Worm (Caenorhabditis elegans): ENCODE measurements around the gene F16H6.4.

The F16H6.4 gene

DNA sequence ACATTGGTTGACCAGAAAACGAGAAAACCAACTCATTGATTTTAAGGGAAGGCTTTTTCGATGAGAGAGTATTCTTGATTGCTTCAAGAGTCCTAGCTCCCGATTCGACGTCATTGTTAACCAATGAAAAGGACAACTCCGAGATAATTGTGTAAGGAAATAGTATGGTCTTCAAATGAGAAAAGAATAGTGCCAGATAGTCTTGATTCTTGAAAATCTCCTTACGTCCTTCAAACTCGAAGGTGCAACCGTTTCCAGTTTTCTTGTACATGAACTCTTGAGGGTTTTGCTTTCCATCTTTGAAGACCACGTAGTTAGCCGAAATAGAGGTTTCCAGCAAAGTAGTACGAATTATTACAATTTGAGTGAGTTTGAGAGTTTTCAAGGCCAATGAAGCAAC lies 44.7 kb downstream of the F16H6.4 start:
- TF ChIP-seq lin-13 (GFP tag; optimal IDR thresholded peaks at IDR 0.05) (no peak), C34F6.9 (tag; optimal IDR thresholded peaks at IDR 0.05) (no peak), ama-1 (optimal IDR thresholded peaks at IDR 0.05) (no peak), snpc-4 (tag; optimal IDR thresholded peaks at IDR 0.05) (no peak), nhr-6 (tag; optimal IDR thresholded peaks at IDR 0.05) (no peak)

DNA sequence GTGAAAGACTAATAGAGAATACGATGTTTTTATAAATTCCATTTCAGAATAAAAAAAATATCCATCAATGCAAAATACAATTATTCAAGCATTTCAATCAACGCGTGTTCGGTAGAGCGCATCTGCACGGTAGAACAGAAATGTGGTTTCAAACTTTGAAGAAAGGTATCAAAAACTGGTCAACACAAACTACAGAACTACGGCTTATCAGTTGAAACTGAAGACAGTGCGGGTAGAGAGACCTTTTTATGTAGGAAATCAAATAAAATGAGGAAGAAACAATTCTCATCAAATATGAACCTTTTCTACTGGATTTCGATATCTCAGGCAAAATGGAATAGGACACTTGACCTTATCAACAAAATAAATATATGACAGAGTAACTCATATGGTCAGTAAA lies 45.9 kb downstream of the F16H6.4 start:
- TF ChIP-seq lsy-2 (tag; optimal IDR thresholded peaks at IDR 0.05) (no peak), fos-1 (tag; optimal IDR thresholded peaks at IDR 0.05) (peak; percentile 22)

DNA sequence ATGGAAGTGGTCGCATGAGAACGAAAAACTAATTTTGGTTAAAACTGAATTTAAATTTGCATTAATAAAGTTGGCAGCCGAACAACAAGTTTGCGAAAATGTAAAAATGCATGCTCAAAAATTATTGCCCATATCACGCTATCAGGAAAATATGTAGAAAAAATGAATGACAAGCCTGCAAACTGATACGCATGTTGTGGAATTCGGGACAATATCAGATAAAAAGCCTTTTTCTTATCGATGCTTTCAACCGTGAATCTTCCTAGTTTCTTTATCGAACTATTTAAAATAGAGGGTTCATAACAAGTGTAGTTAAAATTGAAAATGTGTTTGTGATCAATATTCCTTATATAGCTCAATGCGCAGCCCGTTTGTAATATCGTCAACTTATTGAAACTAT lies 47.6 kb downstream of the F16H6.4 start:
- TF ChIP-seq fos-1 (tag; optimal IDR thresholded peaks at IDR 0.05) (peak; percentile 79), aly-2 (tag; optimal IDR thresholded peaks at IDR 0.05) (no peak), unc-62 (GFP tag; optimal IDR thresholded peaks at IDR 0.05) (no peak)

DNA sequence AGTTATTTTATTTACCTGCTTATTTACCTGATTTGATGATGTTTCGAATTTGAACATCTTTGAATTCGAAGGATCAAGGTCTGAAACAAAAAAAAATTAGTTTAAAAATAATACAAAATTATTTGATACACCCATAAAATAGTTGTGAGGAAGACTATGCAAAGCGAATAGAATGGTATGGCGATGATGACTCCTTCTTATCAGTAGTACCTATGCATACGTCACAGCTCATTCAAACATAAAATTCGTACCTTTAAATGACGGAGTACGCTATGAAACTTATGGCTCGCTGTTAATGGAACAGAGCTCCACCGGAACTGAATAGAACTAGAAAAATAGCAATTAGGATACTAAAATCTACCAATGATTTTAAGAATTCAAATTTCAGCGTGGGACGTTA lies 53.7 kb downstream of the F16H6.4 start, which contains the start of gene R10E8.1:
Gene R10E8.1 (minus strand): TSS at position 178 of the 400 bp plus-strand sequence.
- no peak for TF ChIP-seq aly-2 (tag; optimal IDR thresholded peaks at IDR 0.05)
- TF ChIP-seq fos-1 (tag; optimal IDR thresholded peaks at IDR 0.05): peak; percentile 73
- TF ChIP-seq crh-2 (tag; optimal IDR thresholded peaks at IDR 0.05): peak; percentile 4
- TF ChIP-seq nhr-11 (tag; optimal IDR thresholded peaks at IDR 0.05): no peak
- TF ChIP-seq nhr-129 (tag; optimal IDR thresholded peaks at IDR 0.05): no peak
- no peak for TF ChIP-seq ama-1 (optimal IDR thresholded peaks at IDR 0.05)
- TF ChIP-seq nhr-237 (tag; optimal IDR thresholded peaks at IDR 0.05): no peak

DNA sequence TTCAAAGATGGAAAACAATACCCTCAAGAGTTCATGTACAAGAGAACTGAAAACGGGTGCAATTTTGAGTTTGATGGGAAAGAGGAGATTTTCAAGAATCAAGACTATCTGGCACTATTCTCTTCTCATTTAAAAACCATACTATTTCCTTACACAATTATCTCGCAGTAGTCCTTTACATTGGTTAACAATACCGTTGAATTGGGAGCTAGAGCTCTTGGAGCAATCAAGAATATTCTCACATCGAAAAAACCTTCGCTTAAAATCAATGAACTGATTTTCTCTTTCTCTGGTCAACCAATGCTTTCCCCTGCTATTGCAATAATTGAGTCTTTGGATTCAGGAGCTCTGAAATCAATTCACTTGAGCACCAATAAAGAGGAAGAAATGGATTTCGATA lies 55.0 kb downstream of the F16H6.4 start, which contains the start of gene R10E8.2:
Gene R10E8.2 (plus strand): TSS at position 301 of the 400 bp plus-strand sequence.
- TF ChIP-seq ceh-82 (tag; optimal IDR thresholded peaks at IDR 0.05) (no peak), skn-1 (tag; optimal IDR thresholded peaks at IDR 0.05) (no peak), mab-5 (tag; optimal IDR thresholded peaks at IDR 0.05) (no peak), nhr-25 (tag; optimal IDR thresholded peaks at IDR 0.05) (no peak), nhr-21 (tag; optimal IDR thresholded peaks at IDR 0.05) (no peak), nhr-10 (tag; optimal IDR thresholded peaks at IDR 0.05) (no peak), sma-9 (GFP tag; optimal IDR thresholded peaks at IDR 0.05) (no peak), sma-9 (tag; optimal IDR thresholded peaks at IDR 0.05) (no peak), egl-27 (tag; optimal IDR thresholded peaks at IDR 0.05) (no peak), elt-3 (tag; optimal IDR thresholded peaks at IDR 0.05) (no peak), peb-1 (tag; optimal IDR thresholded peaks at IDR 0.05) (no peak), C34F6.9 (tag; optimal IDR thresholded peaks at IDR 0.05) (no peak), sem-4 (tag; optimal IDR thresholded peaks at IDR 0.05) (no peak), nhr-129 (tag; optimal IDR thresholded peaks at IDR 0.05) (no peak), alr-1 (tag; optimal IDR thresholded peaks at IDR 0.05) (no peak), nhr-11 (tag; optimal IDR thresholded peaks at IDR 0.05) (no peak), unc-55 (GFP tag; optimal IDR thresholded peaks at IDR 0.05) (no peak), R02D3.7 (tag; optimal IDR thresholded peaks at IDR 0.05) (no peak), lin-13 (GFP tag; optimal IDR thresholded peaks at IDR 0.05) (no peak), nhr-12 (tag; optimal IDR thresholded peaks at IDR 0.05) (no peak), blmp-1 (tag; optimal IDR thresholded peaks at IDR 0.05; ENCODE audit: insufficient read depth) (no peak)

DNA sequence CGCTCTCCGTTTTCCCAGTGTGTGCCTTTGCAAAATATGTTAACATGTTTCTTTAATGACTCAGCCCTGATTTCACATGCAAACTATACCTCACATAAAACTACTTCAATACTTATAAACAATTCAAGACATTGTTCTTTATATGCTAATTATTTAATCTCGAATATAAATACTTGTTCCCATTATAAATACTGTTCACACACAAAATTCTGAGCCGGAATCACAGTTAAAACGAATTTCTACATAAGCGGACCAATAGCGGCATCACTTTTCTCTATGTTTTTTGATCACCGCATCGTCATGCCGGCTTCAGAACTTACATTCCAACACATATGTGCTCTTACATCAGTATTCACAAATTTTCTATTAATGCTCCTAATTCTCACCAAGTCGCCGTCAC lies 56.0 kb downstream of the F16H6.4 start, which contains the start of gene R10E8.5:
Gene R10E8.5 (plus strand): TSS at position 301 of the 400 bp plus-strand sequence.
- no peak for TF ChIP-seq ztf-11 (tag; optimal IDR thresholded peaks at IDR 0.05)
- TF ChIP-seq mab-5 (tag; optimal IDR thresholded peaks at IDR 0.05): no peak
- TF ChIP-seq mdl-1 (tag; optimal IDR thresholded peaks at IDR 0.05): no peak
- TF ChIP-seq blmp-1 (tag; optimal IDR thresholded peaks at IDR 0.05; ENCODE audit: insufficient read depth): no peak
- TF ChIP-seq ztf-1 (GFP tag; conservative IDR thresholded peaks at IDR 0.05): no peak
- no peak for TF ChIP-seq alr-1 (tag; optimal IDR thresholded peaks at IDR 0.05)
- TF ChIP-seq crh-2 (tag; optimal IDR thresholded peaks at IDR 0.05): no peak
- no peak for TF ChIP-seq sma-9 (GFP tag; optimal IDR thresholded peaks at IDR 0.05)
- TF ChIP-seq sma-9 (tag; optimal IDR thresholded peaks at IDR 0.05): no peak
- no peak for TF ChIP-seq nhr-23 (tag; optimal IDR thresholded peaks at IDR 0.05)
- TF ChIP-seq gmeb-1 (tag; optimal IDR thresholded peaks at IDR 0.05): no peak
